Worm (Caenorhabditis elegans) whole organism, L1 larva: Measurements from ENCODE around the gene Y4C6B.2.

Experiments
- efl-1 ChIP-seq, 4 experiments: fragments of 150-350 bp; optimal IDR thresholded peaks in 3 of 4; peaks in 1 of 4; 1 replicate in 1 of 4; 2 replicates in 3 of 4; lab custom pipeline; 2014; ENCODE audit warnings: missing biosample characterization in 2 of 4, missing genetic modification characterization in 2 of 4, missing genetic modification reagents in 2 of 4
- efl-3 ChIP-seq: fragments of 200-800 bp; sonication (Bioruptor generic); optimal IDR thresholded peaks from 2 replicates; lab custom pipeline; 2018; ENCODE audit warnings: mild to moderate bottlenecking, missing genetic modification characterization, missing compliant biosample characterization
- egl-27 ChIP-seq, 2 experiments: fragments of 150-350 bp in 1 of 2; sonication (generic microtip); optimal IDR thresholded peaks; 3 replicates each; lab custom pipeline; 2017 to 2018; ENCODE audit warnings: missing biosample characterization in 2 of 2, missing genetic modification characterization in 2 of 2, missing genetic modification reagents in 2 of 2
- elt-2 ChIP-seq: sonication (generic microtip); optimal IDR thresholded peaks from 2 replicates; lab custom pipeline; 2016; ENCODE audit warnings: missing genetic modification characterization, mild to moderate bottlenecking, inconsistent platforms, missing compliant biosample characterization, missing genetic modification reagents
- lin-39 ChIP-seq: fragments of 150-350 bp; optimal IDR thresholded peaks from 2 replicates; lab custom pipeline; 2014; ENCODE audit warnings: missing biosample characterization, missing genetic modification reagents, missing genetic modification characterization
- nhr-19 ChIP-seq: fragments of 200-800 bp; sonication (Bioruptor generic); conservative IDR thresholded peaks from 2 replicates; pipeline ENCODE4 v1.3.6; 2022; ENCODE audit warnings: missing genetic modification characterization, missing compliant biosample characterization
- sox-4 ChIP-seq: sonication (generic microtip); optimal IDR thresholded peaks from 2 replicates; lab custom pipeline; 2016; ENCODE audit warnings: missing genetic modification characterization, missing compliant biosample characterization
- sptf-1 ChIP-seq: fragments of 150-350 bp; optimal IDR thresholded peaks from 2 replicates; lab custom pipeline; 2014; ENCODE audit warnings: missing biosample characterization, missing genetic modification characterization
- swsn-7 ChIP-seq: sonication (generic microtip); optimal IDR thresholded peaks from 2 replicates; lab custom pipeline; 2016; ENCODE audit warnings: missing genetic modification characterization, missing compliant biosample characterization
- unc-62 ChIP-seq: fragments of 150-350 bp; optimal IDR thresholded peaks from 2 replicates; lab custom pipeline; 2014; ENCODE audit warnings: missing biosample characterization, missing genetic modification reagents, missing genetic modification characterization
- zip-4 ChIP-seq: fragments of 200-800 bp; sonication (Bioruptor generic); optimal IDR thresholded peaks from 2 replicates; lab custom pipeline; 2018; ENCODE audit warnings: mild to moderate bottlenecking, missing genetic modification characterization, moderate library complexity, missing compliant biosample characterization
- ztf-11 ChIP-seq, 2 experiments: sonication (generic microtip); optimal IDR thresholded peaks; 2 replicates each; lab custom pipeline; 2016 to 2017; ENCODE audit warnings: missing genetic modification characterization in 2 of 2, missing biosample characterization in 1 of 2, missing compliant biosample characterization in 1 of 2

DNA sequence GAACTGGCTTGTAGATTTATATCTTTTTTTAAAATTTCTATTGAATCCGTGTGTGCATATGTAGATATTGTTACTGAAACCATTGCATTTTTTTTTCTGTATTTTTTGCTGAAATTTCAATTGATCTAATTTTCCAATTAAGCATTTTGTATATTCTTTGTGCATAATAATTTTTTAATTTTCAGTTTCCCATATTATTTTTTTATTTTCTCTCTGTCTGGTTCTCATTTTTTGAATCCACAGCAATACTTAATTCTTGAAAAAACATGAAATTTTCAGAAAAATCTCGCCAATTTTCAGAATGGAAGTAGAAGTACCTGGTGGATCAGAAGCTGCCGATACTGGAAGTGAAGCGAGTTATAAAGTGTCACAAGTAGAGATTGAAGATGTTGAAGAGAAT is 27.2 kb downstream of the Y4C6B.2 start, which contains the start of gene sand-1:
- TF ChIP-seq ztf-11 (tag; optimal IDR thresholded peaks at IDR 0.05; lab: Kevin White, UChicago) (no peak), zip-4 (GFP tag; lab: Kevin White, UChicago) (no peak), elt-2 (tag; lab: Kevin White, UChicago) (no peak), swsn-7 (no peak), sox-4 (tag; lab: Kevin White, UChicago) (no peak), efl-3 (GFP tag; lab: Kevin White, UChicago) (no peak), egl-27 (tag; optimal IDR thresholded peaks at IDR 0.05; lab: Kevin White, UChicago) (no peak), sptf-1 (tag; lab: Kevin White, UChicago) (no peak), unc-62 (no peak), lin-39 (tag; lab: Kevin White, UChicago) (no peak), nhr-19 (GFP tag; lab: Robert Waterston, UW) (no peak), efl-1 (optimal IDR thresholded peaks at IDR 0.05; lab: Kevin White, UChicago) (no peak), efl-1 (GFP tag; optimal IDR thresholded peaks at IDR 0.05 in 1 of 2; lab: Kevin White, UChicago) (no peak)
